Fruit fly (Drosophila melanogaster): Measurements from ENCODE around the gene CG34273.
A peak's percentile ranks its signal among the peaks of the same experiment; 100 is the strongest.

CG34273 gene

DNA sequence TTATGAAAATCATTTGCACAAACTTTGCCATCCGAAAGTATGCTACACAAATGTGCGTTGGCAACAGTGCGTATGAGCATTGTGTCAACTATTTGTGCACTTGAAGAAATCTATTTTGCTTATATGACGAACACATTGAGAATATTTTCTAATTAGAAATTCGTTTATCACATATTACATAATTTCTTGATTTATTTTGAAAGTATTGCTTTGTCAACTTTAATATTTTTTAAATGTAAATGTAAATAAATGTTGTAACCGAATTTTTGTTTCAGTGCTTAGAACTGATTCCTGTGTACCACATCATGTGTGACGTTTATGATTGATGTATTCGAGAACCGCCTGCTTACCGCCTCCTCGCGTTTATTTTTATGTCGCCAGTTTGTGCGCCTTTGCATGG is 25.2 kb downstream of the CG34273 start:
- TF ChIP-seq stc (GFP tag; IDR thresholded peaks at IDR 0.05): peak; percentile 16; the same call in 1 of the 2 replicates
- peak; percentile 52 for TF ChIP-seq Ada2b (GFP tag; IDR thresholded peaks at IDR 0.05)
- no peak for TF ChIP-seq nerfin-2 (GFP tag; IDR thresholded peaks at IDR 0.05; ENCODE audit: partially characterized antibody)
- peak; percentile 37 for TF ChIP-seq CG2120 (GFP tag; optimal IDR thresholded peaks at IDR 0.05)
- peak; percentile 9 for TF ChIP-seq CG9727 (GFP tag; optimal IDR thresholded peaks at IDR 0.05)
- peak; percentile 55 for TF ChIP-seq lab (GFP tag; optimal IDR thresholded peaks at IDR 0.05)
- TF ChIP-seq CG3281 (GFP tag; optimal IDR thresholded peaks at IDR 0.05): peak; percentile 18
- TF ChIP-seq cwo (GFP tag; optimal IDR thresholded peaks at IDR 0.05): peak; percentile 32
- TF ChIP-seq ranshi (GFP tag; IDR thresholded peaks at IDR 0.05): peak; percentile 34; the same call in 1 of the 2 replicates
- no peak for TF ChIP-seq CG14965 (GFP tag; optimal IDR thresholded peaks at IDR 0.05; ENCODE audit: borderline replicate concordance)
- peak; percentile 17 for TF ChIP-seq Hmr (GFP tag; optimal IDR thresholded peaks at IDR 0.05)
- TF ChIP-seq Atf6 (GFP tag; IDR thresholded peaks at IDR 0.05): 0 out of 2 replicates have a peak, but pooled peaks have one; percentile 34
- TF ChIP-seq row (GFP tag; IDR thresholded peaks at IDR 0.05): peak; percentile 56; the same call in 2 of the 3 replicates
- peak; percentile 5 for TF ChIP-seq CG30403 (GFP tag; optimal IDR thresholded peaks at IDR 0.05)
- no peak for TF ChIP-seq tup (GFP tag; optimal IDR thresholded peaks at IDR 0.05)
- TF ChIP-seq CG17328 (GFP tag; IDR thresholded peaks at IDR 0.05): peak; percentile 26; the same call in 1 of the 2 replicates
- TF ChIP-seq Hsf (GFP tag; optimal IDR thresholded peaks at IDR 0.05): peak; percentile 12
- peak; percentile 47 for TF ChIP-seq CG10147 (GFP tag; optimal IDR thresholded peaks at IDR 0.05)
- no peak for TF ChIP-seq CG8281 (tag; optimal IDR thresholded peaks at IDR 0.05)
- TF ChIP-seq zen2 (GFP tag; IDR thresholded peaks at IDR 0.05; ENCODE audit: partially characterized antibody): no peak
- no peak for TF ChIP-seq Dll (GFP tag; IDR thresholded peaks at IDR 0.05; ENCODE audit: partially characterized antibody)
- TF ChIP-seq ATbp (GFP tag; optimal IDR thresholded peaks at IDR 0.05): no peak
- TF ChIP-seq CG16813 (GFP tag; IDR thresholded peaks at IDR 0.05; ENCODE audit: partially characterized antibody): no peak
- TF ChIP-seq CG12659 (GFP tag; optimal IDR thresholded peaks at IDR 0.05): no peak
- peak; percentile 1 for TF ChIP-seq CG13296 (GFP tag; optimal IDR thresholded peaks at IDR 0.05)
- TF ChIP-seq CG30431 (GFP tag; optimal IDR thresholded peaks at IDR 0.05): no peak
- TF ChIP-seq MBD-R2 (GFP tag; IDR thresholded peaks at IDR 0.05): no peak
- peak; percentile 5 for TF ChIP-seq CG15514 (GFP tag; optimal IDR thresholded peaks at IDR 0.05)
- no peak for TF ChIP-seq PHDP (tag; optimal IDR thresholded peaks at IDR 0.05)
- peak; percentile 16 for TF ChIP-seq ind (GFP tag; optimal IDR thresholded peaks at IDR 0.05)
- no peak for TF ChIP-seq dimm (GFP tag; IDR thresholded peaks at IDR 0.05)
- peak; percentile 63 for TF ChIP-seq CG11504 (tag; optimal IDR thresholded peaks at IDR 0.05)
- peak; percentile 51 for TF ChIP-seq dmrt99B (tag; optimal IDR thresholded peaks at IDR 0.05)
- TF ChIP-seq Oli (tag; optimal IDR thresholded peaks at IDR 0.05): peak; percentile 9
- no peak for TF ChIP-seq CG12942 (GFP tag; optimal IDR thresholded peaks at IDR 0.05)
- TF ChIP-seq tap (tag; optimal IDR thresholded peaks at IDR 0.05): peak; percentile 19
- peak; percentile 79 for TF ChIP-seq CG7372 (GFP tag; IDR thresholded peaks at IDR 0.05)
- peak; percentile 16 for TF ChIP-seq CoRest (tag; optimal IDR thresholded peaks at IDR 0.05)
- TF ChIP-seq Meics (GFP tag; optimal IDR thresholded peaks at IDR 0.05): peak; percentile 45
- TF ChIP-seq CG18599 (GFP tag; optimal IDR thresholded peaks at IDR 0.05): peak; percentile 46
- peak; percentile 21; the same call in 1 of the 2 replicates for TF ChIP-seq HLH3B (GFP tag; IDR thresholded peaks at IDR 0.05)
- no peak for TF ChIP-seq pnt (GFP tag; optimal IDR thresholded peaks at IDR 0.05)
- TF ChIP-seq NfI (GFP tag; optimal IDR thresholded peaks at IDR 0.05): no peak
- TF ChIP-seq CG11695 (GFP tag; IDR thresholded peaks at IDR 0.05): 0 out of 3 replicates have a peak, but pooled peaks have one; percentile 38
- TF ChIP-seq CG6689 (GFP tag; IDR thresholded peaks at IDR 0.05): 0 out of 2 replicates have a peak, but pooled peaks have one; percentile 35
- peak; percentile 39 for TF ChIP-seq CG15269 (tag; optimal IDR thresholded peaks at IDR 0.05)
- TF ChIP-seq pan (optimal IDR thresholded peaks at IDR 0.05): no peak
- TF ChIP-seq pan (GFP tag; optimal IDR thresholded peaks at IDR 0.05 in 1 of 2, IDR thresholded peaks at IDR 0.05 in 1 of 2): peak in 1 of 2 experiments; percentile 38
- TF ChIP-seq CG16863 (GFP tag; optimal IDR thresholded peaks at IDR 0.05): no peak
